Fruit fly (Drosophila melanogaster) whole organism, embryonic: ENCODE measurements around the gene dhd.
A peak's percentile ranks its signal among the peaks of the same experiment; 100 is the strongest.

Experiments
- Antp ChIP-seq: fragments of 200-800 bp; sonication (Bioruptor generic); optimal IDR thresholded peaks from 3 replicates; lab custom pipeline; 2016; ENCODE audit warnings: missing biosample characterization, missing genetic modification characterization
- Bgb ChIP-seq: fragments of 200-800 bp; sonication (Bioruptor generic); IDR thresholded peaks from 2 replicates; pipeline ENCODE4 v1.3.6; 2022; ENCODE audit warnings: missing biosample characterization, missing genetic modification characterization; ENCODE audit not compliant: partially characterized antibody
- CG10366 ChIP-seq: fragments of 200-800 bp; sonication (Bioruptor generic); IDR thresholded peaks from 2 replicates; pipeline ENCODE4 v1.3.6; 2022; ENCODE audit warnings: missing biosample characterization, missing genetic modification characterization
- CG11085 ChIP-seq: fragments of 200-800 bp; sonication (Bioruptor generic); IDR thresholded peaks from 2 replicates; pipeline ENCODE4 v1.3.6; 2022; ENCODE audit warnings: missing biosample characterization, missing genetic modification characterization
- CG14050 ChIP-seq: fragments of 200-800 bp; sonication (Bioruptor generic); IDR thresholded peaks from 3 replicates; pipeline ENCODE4 v1.3.6; 2022; ENCODE audit warnings: missing biosample characterization, missing genetic modification characterization
- CG14710 ChIP-seq: fragments of 200-800 bp; sonication (Bioruptor generic); optimal IDR thresholded peaks from 3 replicates; lab custom pipeline; 2019; ENCODE audit warnings: missing biosample characterization, mild to moderate bottlenecking, missing genetic modification characterization, moderate library complexity
- CG15514 ChIP-seq: fragments of 200-800 bp; sonication (Bioruptor generic); optimal IDR thresholded peaks from 3 replicates; lab custom pipeline; 2017; ENCODE audit warnings: missing biosample characterization, missing genetic modification characterization, mild to moderate bottlenecking, moderate library complexity, missing genetic modification reagents
- CG30020 ChIP-seq: fragments of 200-800 bp; optimal IDR thresholded peaks from 2 replicates; lab custom pipeline; 2019; ENCODE audit warnings: missing biosample characterization, mild to moderate bottlenecking, missing genetic modification characterization, moderate library complexity
- CG31224 ChIP-seq: fragments of 200-800 bp; sonication (Bioruptor generic); IDR thresholded peaks from 2 replicates; pipeline ENCODE4 v1.3.6; 2022; ENCODE audit warnings: missing biosample characterization, missing genetic modification characterization
- CG32532 ChIP-seq: fragments of 200-800 bp; sonication (Bioruptor generic); IDR thresholded peaks from 2 replicates; pipeline ENCODE4 v1.3.6; 2022; ENCODE audit warnings: missing biosample characterization, missing genetic modification characterization
- CG34224 ChIP-seq: fragments of 200-800 bp; sonication (Bioruptor generic); IDR thresholded peaks from 3 replicates; pipeline ENCODE4 v1.3.6; 2022; ENCODE audit warnings: missing biosample characterization, missing genetic modification characterization; ENCODE audit not compliant: partially characterized antibody
- CG4404 ChIP-seq: fragments of 200-800 bp; sonication (Bioruptor generic); IDR thresholded peaks from 2 replicates; pipeline ENCODE4 v1.3.6; 2022; ENCODE audit warnings: missing biosample characterization, missing genetic modification characterization
- CG4854 ChIP-seq: fragments of 200-800 bp; sonication (Bioruptor generic); optimal IDR thresholded peaks from 2 replicates; lab custom pipeline; 2016; ENCODE audit warnings: missing biosample characterization, missing genetic modification characterization, inconsistent platforms
- CG6854 ChIP-seq: fragments of 200-800 bp; sonication (Bioruptor generic); optimal IDR thresholded peaks from 3 replicates; lab custom pipeline; 2017; ENCODE audit warnings: missing biosample characterization, mild to moderate bottlenecking, missing genetic modification characterization
- CG7556 ChIP-seq: fragments of 200-800 bp; sonication (Bioruptor generic); optimal IDR thresholded peaks from 2 replicates; lab custom pipeline; 2017; ENCODE audit warnings: missing biosample characterization, mild to moderate bottlenecking, missing genetic modification characterization
- CkIIα-i1 ChIP-seq: fragments of 200-800 bp; sonication (Bioruptor generic); IDR thresholded peaks from 2 replicates; pipeline ENCODE4 v1.3.6; 2022; ENCODE audit warnings: missing biosample characterization, missing genetic modification characterization
- D ChIP-seq, 2 experiments: fragments of 200-800 bp in 1 of 2; fragments of >200 bp in 1 of 2; sonication (Bioruptor generic) in 1 of 2; optimal IDR thresholded peaks; 2 replicates in 1 of 2; 3 replicates in 1 of 2; lab custom pipeline; 2017; ENCODE audit warnings: mild to moderate bottlenecking in 1 of 2, missing biosample characterization in 1 of 2, missing genetic modification characterization in 1 of 2, missing genetic modification reagents in 1 of 2
- Dfd ChIP-seq, 2 experiments: fragments of >200 bp; optimal IDR thresholded peaks; 2 replicates each; lab custom pipeline; 2017; ENCODE audit warnings: missing biosample characterization in 2 of 2, missing genetic modification characterization in 2 of 2
- Fer3 ChIP-seq: fragments of 200-800 bp; sonication (Bioruptor generic); optimal IDR thresholded peaks from 2 replicates; lab custom pipeline; 2018; ENCODE audit warnings: missing biosample characterization, mild to moderate bottlenecking, missing genetic modification characterization, moderate library complexity
- Gsc ChIP-seq: fragments of 200-800 bp; sonication (Bioruptor generic); IDR thresholded peaks from 2 replicates; pipeline ENCODE4 v1.3.6; 2022; ENCODE audit warnings: missing biosample characterization, missing genetic modification characterization
- Hmr ChIP-seq: fragments of 200-800 bp; sonication (Bioruptor generic); optimal IDR thresholded peaks from 3 replicates; lab custom pipeline; 2017; ENCODE audit warnings: mild to moderate bottlenecking, missing biosample characterization, missing genetic modification reagents, missing genetic modification characterization
- Hr3 ChIP-seq: fragments of 200-800 bp; sonication (Bioruptor generic); optimal IDR thresholded peaks from 3 replicates; lab custom pipeline; 2016; ENCODE audit warnings: missing biosample characterization, missing genetic modification characterization
- Lhr ChIP-seq: fragments of 200-800 bp; sonication (Bioruptor generic); optimal IDR thresholded peaks from 3 replicates; lab custom pipeline; 2017; ENCODE audit warnings: mild to moderate bottlenecking, missing biosample characterization, missing genetic modification reagents, missing genetic modification characterization
- Lpt ChIP-seq: fragments of >200 bp; optimal IDR thresholded peaks from 2 replicates; lab custom pipeline; 2018; ENCODE audit warnings: missing biosample characterization, missing genetic modification characterization
- MESR4 ChIP-seq: fragments of 200-800 bp; sonication (Bioruptor generic); optimal IDR thresholded peaks from 2 replicates; lab custom pipeline; 2018; ENCODE audit warnings: missing biosample characterization, mild to moderate bottlenecking, missing genetic modification characterization, moderate library complexity
- Nf-YC ChIP-seq: fragments of 200-800 bp; optimal IDR thresholded peaks from 3 replicates; lab custom pipeline; 2019; ENCODE audit warnings: missing biosample characterization, mild to moderate bottlenecking, missing genetic modification characterization, moderate library complexity
- Pdp1 ChIP-seq, 2 experiments: fragments of 200-800 bp; sonication (Bioruptor generic); optimal IDR thresholded peaks; 3 replicates each; lab custom pipeline; 2016; ENCODE audit warnings: missing biosample characterization in 2 of 2, missing genetic modification characterization in 2 of 2, mild to moderate bottlenecking in 1 of 2, moderate library complexity in 1 of 2
- TFAM ChIP-seq: fragments of 200-800 bp; sonication (Bioruptor generic); optimal IDR thresholded peaks from 2 replicates; lab custom pipeline; 2017; ENCODE audit warnings: missing biosample characterization, missing genetic modification characterization, inconsistent platforms
- Vsx1 ChIP-seq: fragments of 200-800 bp; sonication (Bioruptor generic); optimal IDR thresholded peaks from 2 replicates; lab custom pipeline; 2017; ENCODE audit warnings: missing biosample characterization, mild to moderate bottlenecking, missing genetic modification characterization, missing genetic modification reagents
- Xbp1 ChIP-seq: fragments of 200-800 bp; sonication (Bioruptor generic); optimal IDR thresholded peaks from 3 replicates; lab custom pipeline; 2016; ENCODE audit warnings: missing biosample characterization, mild to moderate bottlenecking, missing genetic modification characterization
- al ChIP-seq: fragments of 200-800 bp; sonication (Bioruptor generic); IDR thresholded peaks from 2 replicates; pipeline ENCODE4 v1.3.6; 2022; ENCODE audit warnings: missing biosample characterization, missing genetic modification characterization
- ato ChIP-seq: fragments of 200-800 bp; sonication (Bioruptor generic); IDR thresholded peaks from 2 replicates; pipeline ENCODE4 v1.3.6; 2022; ENCODE audit warnings: missing biosample characterization, missing genetic modification characterization; ENCODE audit not compliant: partially characterized antibody
- bbx ChIP-seq: fragments of 200-800 bp; sonication (Bioruptor generic); IDR thresholded peaks from 2 replicates; pipeline ENCODE4 v1.3.6; 2022; ENCODE audit warnings: missing biosample characterization, missing genetic modification characterization; ENCODE audit not compliant: partially characterized antibody
- bsh ChIP-seq, 2 experiments: fragments of 200-800 bp; sonication (Bioruptor generic); optimal IDR thresholded peaks; 2 replicates each; lab custom pipeline; 2017 to 2018; ENCODE audit warnings: mild to moderate bottlenecking in 2 of 2, missing biosample characterization in 2 of 2, missing genetic modification characterization in 2 of 2, moderate library complexity in 1 of 2
- cad ChIP-seq: fragments of >200 bp; optimal IDR thresholded peaks from 2 replicates; lab custom pipeline; 2017; ENCODE audit warnings: missing biosample characterization, missing genetic modification characterization
- dpn ChIP-seq, 2 experiments: fragments of 200-800 bp; sonication (Bioruptor generic); optimal IDR thresholded peaks; 3 replicates each; lab custom pipeline; 2016; ENCODE audit warnings: missing biosample characterization in 2 of 2, missing genetic modification characterization in 2 of 2
- esg ChIP-seq: fragments of 200-800 bp; sonication (Bioruptor generic); conservative IDR thresholded peaks from 2 replicates; pipeline ENCODE4 v1.3.6; 2022; ENCODE audit warnings: missing biosample characterization, missing genetic modification characterization
- gem ChIP-seq: fragments of 200-800 bp; sonication (Bioruptor generic); optimal IDR thresholded peaks from 2 replicates; lab custom pipeline; 2019; ENCODE audit warnings: missing biosample characterization, mild to moderate bottlenecking, missing genetic modification characterization, moderate library complexity
- grau ChIP-seq: fragments of 200-800 bp; optimal IDR thresholded peaks from 3 replicates; lab custom pipeline; 2019; ENCODE audit warnings: missing biosample characterization, mild to moderate bottlenecking, missing genetic modification characterization, moderate library complexity
- jigr1 ChIP-seq: fragments of 200-800 bp; sonication (Bioruptor generic); IDR thresholded peaks from 3 replicates; pipeline ENCODE4 v1.3.6; 2022; ENCODE audit warnings: missing biosample characterization, missing genetic modification characterization
- kni ChIP-seq: fragments of 200-800 bp; sonication (Bioruptor generic); optimal IDR thresholded peaks from 3 replicates; lab custom pipeline; 2017; ENCODE audit warnings: mild to moderate bottlenecking, missing biosample characterization, missing genetic modification reagents, missing genetic modification characterization
- knrl ChIP-seq: fragments of 200-800 bp; sonication (Bioruptor generic); IDR thresholded peaks from 3 replicates; pipeline ENCODE4 v1.3.6; 2022; ENCODE audit warnings: missing biosample characterization, missing genetic modification characterization; ENCODE audit not compliant: partially characterized antibody
- lola ChIP-seq, 3 experiments: fragments of >200 bp in 2 of 3; fragments of 200-800 bp in 1 of 3; sonication (Bioruptor generic) in 1 of 3; optimal IDR thresholded peaks; 2 replicates each; lab custom pipeline; 2017 to 2019; ENCODE audit warnings: missing biosample characterization in 3 of 3, missing genetic modification characterization in 3 of 3, mild to moderate bottlenecking in 1 of 3, moderate library complexity in 1 of 3
- rib ChIP-seq: fragments of 200-800 bp; sonication (Bioruptor generic); IDR thresholded peaks from 2 replicates; pipeline ENCODE4 v1.3.6; 2022; ENCODE audit warnings: missing biosample characterization, missing genetic modification characterization
- seq ChIP-seq: fragments of 200-800 bp; sonication (Bioruptor generic); IDR thresholded peaks from 2 replicates; pipeline ENCODE4 v1.3.6; 2022; ENCODE audit warnings: missing biosample characterization, missing genetic modification characterization
- sr ChIP-seq: fragments of 200-800 bp; sonication (Bioruptor generic); IDR thresholded peaks from 3 replicates; pipeline ENCODE4 v1.3.6; 2022; ENCODE audit warnings: missing biosample characterization, missing genetic modification characterization
- tin ChIP-seq: fragments of 200-800 bp; sonication (Bioruptor generic); optimal IDR thresholded peaks from 3 replicates; lab custom pipeline; 2016; ENCODE audit warnings: missing biosample characterization, missing genetic modification characterization
- tx ChIP-seq: fragments of 200-800 bp; sonication (Bioruptor generic); optimal IDR thresholded peaks from 2 replicates; lab custom pipeline; 2016; ENCODE audit warnings: missing biosample characterization, missing genetic modification characterization

dhd gene

dm6 chrX:5311838-5312339 lies at the start of gene dhd, which contains the start of gene TrxT (continued):
- TF ChIP-seq bbx (GFP tag; lab: Robert Waterston, UW): peak; percentile 66
- TF ChIP-seq CG4404 (GFP tag; lab: Robert Waterston, UW): no peak
- no peak for TF ChIP-seq tin
- 0 out of 2 replicates have a peak, but pooled peaks have one; percentile 43 for TF ChIP-seq rib (GFP tag; lab: Robert Waterston, UW)
- peak; percentile 31 for TF ChIP-seq Xbp1 (GFP tag; lab: Kevin White, UChicago)
- peak; percentile 50 for TF ChIP-seq Lhr (GFP tag; lab: Kevin White, UChicago)
- no peak for TF ChIP-seq lola (GFP tag; optimal IDR thresholded peaks at IDR 0.05; lab: Kevin White, UChicago)
- peak in 1 of 2 experiments; percentile 26 for TF ChIP-seq bsh (GFP tag; optimal IDR thresholded peaks at IDR 0.05; lab: Kevin White, UChicago)
- TF ChIP-seq kni: no peak
- TF ChIP-seq Vsx1 (GFP tag; lab: Kevin White, UChicago): no peak
- TF ChIP-seq Nf-YC (tag; lab: Kevin White, UChicago): peak; percentile 36
- TF ChIP-seq CG7556 (GFP tag; lab: Kevin White, UChicago): no peak
- TF ChIP-seq, all 482 proteins: peak for 151

dm6 chrX:5285835-5286234 lies 26.1 kb upstream of the dhd start:
- TF ChIP-seq Lpt (GFP tag; lab: Kevin White, UChicago): no peak
- no peak for TF ChIP-seq CG31224
- no peak for TF ChIP-seq jigr1 (GFP tag; lab: Robert Waterston, UW)
- peak; percentile 56 for TF ChIP-seq grau (tag; lab: Kevin White, UChicago)
- TF ChIP-seq seq (GFP tag; lab: Robert Waterston, UW): peak; percentile 40; the same call in 1 of the 2 replicates
- TF ChIP-seq Bgb: no peak
- no peak for TF ChIP-seq al
- TF ChIP-seq CG15514 (GFP tag; lab: Kevin White, UChicago): peak; percentile 47
- TF ChIP-seq gem (tag; lab: Kevin White, UChicago): peak; percentile 62
- TF ChIP-seq Gsc (GFP tag; lab: Robert Waterston, UW): no peak
- TF ChIP-seq Dfd (GFP tag; optimal IDR thresholded peaks at IDR 0.05; lab: Kevin White, UChicago): no peak
- TF ChIP-seq CG14710 (tag; lab: Kevin White, UChicago): peak; percentile 49
- TF ChIP-seq CG6854 (GFP tag; lab: Kevin White, UChicago): no peak
- TF ChIP-seq CG11085: 0 out of 2 replicates have a peak, but pooled peaks have one; percentile 19
- peak; percentile 17; the same call in 1 of the 2 replicates for TF ChIP-seq CG10366
- TF ChIP-seq Fer3 (tag; lab: Kevin White, UChicago): peak; percentile 59
- TF ChIP-seq Pdp1 (GFP tag; optimal IDR thresholded peaks at IDR 0.05; lab: Kevin White, UChicago): peak; percentile 0 to 29
- no peak for TF ChIP-seq Hr3
- TF ChIP-seq CG30020 (tag; lab: Kevin White, UChicago): no peak
- TF ChIP-seq CG14050 (GFP tag; lab: Robert Waterston, UW): no peak
- TF ChIP-seq esg (GFP tag; lab: Robert Waterston, UW): no peak
- TF ChIP-seq MESR4: no peak
- TF ChIP-seq CkIIα-i1 (GFP tag; lab: Robert Waterston, UW): no peak
- TF ChIP-seq sr (GFP tag; lab: Robert Waterston, UW): no peak
- peak; percentile 18 to 34 for TF ChIP-seq dpn (GFP tag; optimal IDR thresholded peaks at IDR 0.05; lab: Kevin White, UChicago)
- TF ChIP-seq TFAM (GFP tag; lab: Kevin White, UChicago): no peak
- TF ChIP-seq CG4854 (GFP tag; lab: Kevin White, UChicago): peak; percentile 13
- no peak for TF ChIP-seq D (optimal IDR thresholded peaks at IDR 0.05; lab: Kevin White, UChicago)
- peak; percentile 27 for TF ChIP-seq D (GFP tag; optimal IDR thresholded peaks at IDR 0.05; lab: Kevin White, UChicago)
- TF ChIP-seq Hmr (GFP tag; lab: Kevin White, UChicago): peak; percentile 61
- no peak for TF ChIP-seq Antp (GFP tag; lab: Kevin White, UChicago)
- TF ChIP-seq ato (GFP tag; lab: Robert Waterston, UW): no peak
- no peak for TF ChIP-seq CG34224 (GFP tag; lab: Robert Waterston, UW)
- peak; percentile 9 for TF ChIP-seq tx
- TF ChIP-seq cad (GFP tag; lab: Kevin White, UChicago): no peak
- TF ChIP-seq knrl: no peak
- 0 out of 2 replicates have a peak, but pooled peaks have one; percentile 15 for TF ChIP-seq CG32532 (GFP tag; lab: Robert Waterston, UW)
